Fruit fly (Drosophila melanogaster) whole organism, embryonic: ENCODE results near the gene rno.

ENCODE experiments used
- CG10366 ChIP-seq: fragments of 200-800 bp; sonication (Bioruptor generic); IDR thresholded peaks from 2 replicates; pipeline ENCODE4 v1.3.6; 2022; ENCODE audit warnings: missing biosample characterization, missing genetic modification characterization
- CG10565 ChIP-seq: fragments of 200-800 bp; sonication (Bioruptor generic); optimal IDR thresholded peaks from 3 replicates; lab custom pipeline; 2016; ENCODE audit warnings: missing biosample characterization, mild to moderate bottlenecking, missing genetic modification characterization
- CG12391 ChIP-seq: fragments of 200-800 bp; sonication (Bioruptor generic); optimal IDR thresholded peaks from 3 replicates; lab custom pipeline; 2018; ENCODE audit warnings: missing biosample characterization, mild to moderate bottlenecking, missing genetic modification characterization, moderate library complexity
- CG1647 ChIP-seq: fragments of 200-800 bp; sonication (Bioruptor generic); optimal IDR thresholded peaks from 3 replicates; lab custom pipeline; 2016; ENCODE audit warnings: missing biosample characterization, missing genetic modification characterization
- CG17361 ChIP-seq: fragments of 200-800 bp; sonication (Bioruptor generic); IDR thresholded peaks from 3 replicates; pipeline ENCODE4 v1.3.6; 2022; ENCODE audit warnings: missing biosample characterization, missing genetic modification characterization
- CG17385 ChIP-seq: fragments of 200-800 bp; sonication (Bioruptor generic); optimal IDR thresholded peaks from 3 replicates; lab custom pipeline; 2018; ENCODE audit warnings: missing biosample characterization, mild to moderate bottlenecking, missing genetic modification characterization
- CG18619 ChIP-seq: fragments of 200-800 bp; sonication (Bioruptor generic); optimal IDR thresholded peaks from 3 replicates; lab custom pipeline; 2017; ENCODE audit warnings: missing biosample characterization, mild to moderate bottlenecking, missing genetic modification characterization
- CG30403 ChIP-seq: fragments of 200-800 bp; sonication (Bioruptor generic); optimal IDR thresholded peaks from 3 replicates; lab custom pipeline; 2016; ENCODE audit warnings: missing biosample characterization, missing genetic modification characterization
- CG42726 ChIP-seq: fragments of 200-800 bp; sonication (Bioruptor generic); IDR thresholded peaks from 2 replicates; pipeline ENCODE4 v1.3.6; 2022; ENCODE audit warnings: missing biosample characterization, missing genetic modification characterization; ENCODE audit not compliant: partially characterized antibody
- CG4328 ChIP-seq: fragments of 200-800 bp; sonication (Bioruptor generic); optimal IDR thresholded peaks from 3 replicates; lab custom pipeline; 2017; ENCODE audit warnings: missing biosample characterization, missing genetic modification reagents, missing genetic modification characterization
- CG4424 ChIP-seq: fragments of 200-800 bp; sonication (Bioruptor generic); optimal IDR thresholded peaks from 3 replicates; lab custom pipeline; 2016; ENCODE audit warnings: missing biosample characterization, missing genetic modification characterization
- CG8089 ChIP-seq: fragments of 200-800 bp; sonication (Bioruptor generic); optimal IDR thresholded peaks from 3 replicates; lab custom pipeline; 2016; ENCODE audit warnings: missing biosample characterization, missing genetic modification characterization
- CG8924 ChIP-seq: fragments of 200-800 bp; optimal IDR thresholded peaks from 3 replicates; lab custom pipeline; 2019; ENCODE audit warnings: missing biosample characterization, mild to moderate bottlenecking, missing genetic modification characterization, moderate library complexity
- Dad ChIP-seq: fragments of 200-800 bp; sonication (Bioruptor generic); optimal IDR thresholded peaks from 3 replicates; lab custom pipeline; 2016; ENCODE audit warnings: missing biosample characterization, missing genetic modification characterization
- E2f1 ChIP-seq: fragments of 200-800 bp; sonication (Bioruptor generic); IDR thresholded peaks from 2 replicates; pipeline ENCODE4 v1.3.6; 2022; ENCODE audit warnings: missing biosample characterization, missing genetic modification characterization
- Eip74EF ChIP-seq, 2 experiments: fragments of 200-800 bp in 1 of 2; fragments of >200 bp in 1 of 2; sonication (Bioruptor generic) in 1 of 2; optimal IDR thresholded peaks; 2 replicates each; lab custom pipeline; 2017 to 2019; ENCODE audit warnings: missing biosample characterization in 2 of 2, missing genetic modification characterization in 2 of 2, mild to moderate bottlenecking in 1 of 2, moderate library complexity in 1 of 2
- Jarid2 ChIP-seq: fragments of 200-800 bp; sonication (Bioruptor generic); optimal IDR thresholded peaks from 3 replicates; lab custom pipeline; 2017; ENCODE audit warnings: mild to moderate bottlenecking, missing biosample characterization, missing genetic modification reagents, missing genetic modification characterization
- Mrtf ChIP-seq: fragments of 200-800 bp; sonication (Bioruptor generic); IDR thresholded peaks from 3 replicates; pipeline ENCODE4 v1.3.6; 2022; ENCODE audit warnings: missing biosample characterization, missing genetic modification characterization
- Poxn ChIP-seq: fragments of 200-800 bp; sonication (Bioruptor generic); IDR thresholded peaks from 2 replicates; pipeline ENCODE4 v1.3.6; 2022; ENCODE audit warnings: missing biosample characterization, missing genetic modification characterization
- Sin3A ChIP-seq: fragments of >200 bp; optimal IDR thresholded peaks from 2 replicates; lab custom pipeline; 2018
- Six4 ChIP-seq: fragments of 200-800 bp; sonication (Bioruptor generic); optimal IDR thresholded peaks from 2 replicates; lab custom pipeline; 2016; ENCODE audit warnings: missing biosample characterization, missing genetic modification characterization
- Spps ChIP-seq: fragments of 200-800 bp; sonication (Bioruptor generic); optimal IDR thresholded peaks from 2 replicates; lab custom pipeline; 2018; ENCODE audit warnings: missing biosample characterization, mild to moderate bottlenecking, missing genetic modification characterization
- Sry-δ ChIP-seq: fragments of 200-800 bp; sonication (Bioruptor generic); optimal IDR thresholded peaks from 2 replicates; lab custom pipeline; 2016; ENCODE audit warnings: missing biosample characterization, missing genetic modification characterization
- Vsx1 ChIP-seq: fragments of 200-800 bp; sonication (Bioruptor generic); optimal IDR thresholded peaks from 2 replicates; lab custom pipeline; 2017; ENCODE audit warnings: missing biosample characterization, mild to moderate bottlenecking, missing genetic modification characterization, missing genetic modification reagents
- ap ChIP-seq: fragments of 200-800 bp; sonication (Bioruptor generic); IDR thresholded peaks from 2 replicates; pipeline ENCODE4 v1.3.6; 2022; ENCODE audit warnings: missing biosample characterization, missing genetic modification characterization
- bab2 ChIP-seq: fragments of 200-800 bp; sonication (Bioruptor generic); optimal IDR thresholded peaks from 2 replicates; lab custom pipeline; 2016; ENCODE audit warnings: missing biosample characterization, missing genetic modification characterization
- bowl ChIP-seq: fragments of 200-800 bp; sonication (Bioruptor generic); IDR thresholded peaks from 2 replicates; pipeline ENCODE4 v1.3.6; 2022; ENCODE audit warnings: missing biosample characterization, missing genetic modification characterization
- btn ChIP-seq: fragments of 200-800 bp; sonication (Bioruptor generic); optimal IDR thresholded peaks from 2 replicates; lab custom pipeline; 2016; ENCODE audit warnings: missing biosample characterization, missing genetic modification characterization
- cato ChIP-seq: fragments of 200-800 bp; sonication (Bioruptor generic); optimal IDR thresholded peaks from 2 replicates; lab custom pipeline; 2016; ENCODE audit warnings: missing biosample characterization, missing genetic modification characterization, borderline replicate concordance
- disco-r ChIP-seq: fragments of 200-800 bp; sonication (Bioruptor generic); optimal IDR thresholded peaks from 2 replicates; lab custom pipeline; 2016; ENCODE audit warnings: missing biosample characterization, missing genetic modification characterization
- ewg ChIP-seq: fragments of 200-800 bp; sonication (Bioruptor generic); optimal IDR thresholded peaks from 3 replicates; lab custom pipeline; 2017; ENCODE audit warnings: mild to moderate bottlenecking, missing biosample characterization, missing genetic modification reagents, missing genetic modification characterization
- fd102C ChIP-seq: fragments of 200-800 bp; sonication (Bioruptor generic); optimal IDR thresholded peaks from 2 replicates; lab custom pipeline; 2018; ENCODE audit warnings: missing biosample characterization, mild to moderate bottlenecking, missing genetic modification characterization, moderate library complexity
- gcm ChIP-seq: fragments of 200-800 bp; sonication (Bioruptor generic); optimal IDR thresholded peaks from 2 replicates; lab custom pipeline; 2019; ENCODE audit warnings: missing biosample characterization, mild to moderate bottlenecking, missing genetic modification characterization, moderate library complexity
- grau ChIP-seq: fragments of 200-800 bp; optimal IDR thresholded peaks from 3 replicates; lab custom pipeline; 2019; ENCODE audit warnings: missing biosample characterization, mild to moderate bottlenecking, missing genetic modification characterization, moderate library complexity
- gro ChIP-seq: fragments of 200-800 bp; sonication (Bioruptor generic); optimal IDR thresholded peaks from 2 replicates; lab custom pipeline; 2016; ENCODE audit warnings: missing biosample characterization, missing genetic modification characterization
- gsb-n ChIP-seq: fragments of 200-800 bp; sonication (Bioruptor generic); optimal IDR thresholded peaks from 3 replicates; lab custom pipeline; 2018; ENCODE audit warnings: missing biosample characterization, mild to moderate bottlenecking, missing genetic modification characterization
- hkb ChIP-seq, 2 experiments: fragments of 200-800 bp in 1 of 2; fragments of >200 bp in 1 of 2; sonication (Bioruptor generic) in 1 of 2; IDR thresholded peaks in 1 of 2; optimal IDR thresholded peaks in 1 of 2; 2 replicates each; pipeline versions ENCODE4 v1.3.6 to Lab custom; 2017 to 2022; ENCODE audit warnings: missing biosample characterization in 1 of 2, missing genetic modification characterization in 1 of 2
- ind ChIP-seq: fragments of 200-800 bp; sonication (Bioruptor generic); optimal IDR thresholded peaks from 3 replicates; lab custom pipeline; 2016; ENCODE audit warnings: missing biosample characterization, missing genetic modification characterization
- jing ChIP-seq: fragments of 200-800 bp; sonication (Bioruptor generic); optimal IDR thresholded peaks from 2 replicates; lab custom pipeline; 2018; ENCODE audit warnings: missing biosample characterization, mild to moderate bottlenecking, missing genetic modification characterization
- luna ChIP-seq: fragments of 200-800 bp; sonication (Bioruptor generic); optimal IDR thresholded peaks from 2 replicates; lab custom pipeline; 2016; ENCODE audit warnings: missing biosample characterization, missing genetic modification characterization
- nom ChIP-seq: fragments of 200-800 bp; sonication (Bioruptor generic); optimal IDR thresholded peaks from 2 replicates; lab custom pipeline; 2017; ENCODE audit warnings: missing biosample characterization, missing genetic modification characterization, mild to moderate bottlenecking, moderate library complexity, missing genetic modification reagents
- onecut ChIP-seq: fragments of 200-800 bp; sonication (Bioruptor generic); IDR thresholded peaks from 2 replicates; pipeline ENCODE4 v1.3.6; 2022; ENCODE audit warnings: missing biosample characterization, missing genetic modification characterization
- pros ChIP-seq: fragments of 200-800 bp; sonication (Bioruptor generic); optimal IDR thresholded peaks from 3 replicates; lab custom pipeline; 2019; ENCODE audit warnings: missing biosample characterization, mild to moderate bottlenecking, missing genetic modification characterization, moderate library complexity
- sc ChIP-seq, 3 experiments: fragments of >200 bp in 2 of 3; fragments of 200-800 bp in 1 of 3; sonication (Bioruptor generic) in 1 of 3; optimal IDR thresholded peaks; 2 replicates in 2 of 3; 3 replicates in 1 of 3; lab custom pipeline; 2017; ENCODE audit warnings: mild to moderate bottlenecking in 1 of 3, missing biosample characterization in 1 of 3, missing genetic modification characterization in 1 of 3, missing genetic modification reagents in 1 of 3
- sima ChIP-seq: fragments of 200-800 bp; sonication (Bioruptor generic); optimal IDR thresholded peaks from 2 replicates; lab custom pipeline; 2016; ENCODE audit warnings: missing biosample characterization, missing genetic modification characterization
- sisA ChIP-seq: fragments of 200-800 bp; sonication (Bioruptor generic); IDR thresholded peaks from 2 replicates; pipeline ENCODE4 v1.3.6; 2022; ENCODE audit warnings: missing biosample characterization, missing genetic modification characterization
- trem ChIP-seq: fragments of 200-800 bp; optimal IDR thresholded peaks from 3 replicates; lab custom pipeline; 2019; ENCODE audit warnings: missing biosample characterization, mild to moderate bottlenecking, missing genetic modification characterization, moderate library complexity
- twi ChIP-seq: fragments of 200-800 bp; optimal IDR thresholded peaks from 2 replicates; lab custom pipeline; 2019; ENCODE audit warnings: missing biosample characterization, mild to moderate bottlenecking, missing genetic modification characterization, moderate library complexity
- vvl ChIP-seq: fragments of 200-800 bp; sonication (Bioruptor generic); IDR thresholded peaks from 2 replicates; pipeline ENCODE4 v1.3.6; 2022; ENCODE audit warnings: missing biosample characterization, missing genetic modification characterization
- zf30C ChIP-seq: fragments of 200-800 bp; sonication (Bioruptor generic); optimal IDR thresholded peaks from 3 replicates; lab custom pipeline; 2018; ENCODE audit warnings: missing biosample characterization, mild to moderate bottlenecking, missing genetic modification characterization

rno gene

DNA sequence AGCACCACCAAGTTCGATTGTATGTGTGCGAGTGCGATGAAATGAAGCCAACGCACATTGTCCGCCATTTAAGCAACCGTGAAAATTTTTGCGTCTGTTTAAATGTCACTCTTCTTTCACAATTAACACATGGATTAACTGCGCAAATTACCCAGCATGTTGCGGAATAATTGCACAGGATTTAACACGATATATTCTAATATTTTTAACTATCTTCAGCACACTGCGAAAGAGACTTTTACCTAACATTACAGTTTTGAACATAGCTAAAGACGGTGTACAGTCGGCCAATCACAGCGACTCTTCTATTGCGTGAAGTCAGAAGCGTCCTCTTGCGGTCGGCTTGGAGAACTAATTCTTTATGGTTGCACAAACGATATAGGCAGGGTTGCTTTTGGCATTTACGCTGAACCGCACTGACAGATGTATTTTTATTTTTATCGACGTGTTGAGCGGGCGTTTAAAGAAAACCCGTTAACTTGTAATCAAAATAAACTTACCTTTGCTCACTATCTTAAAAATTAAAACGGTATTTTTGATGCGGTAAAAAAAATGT, 47.2 kb upstream of the rno start (continued):
- TF ChIP-seq disco-r (no peak), Spps (tag; lab: Kevin White, UChicago) (no peak), CG17385 (GFP tag; lab: Kevin White, UChicago) (no peak), Poxn (no peak), zf30C (GFP tag; lab: Kevin White, UChicago) (no peak), CG8089 (peak; percentile 1), Sry-δ (GFP tag; lab: Kevin White, UChicago) (peak; percentile 77), CG30403 (GFP tag; lab: Kevin White, UChicago) (peak; percentile 46), Eip74EF (GFP tag; optimal IDR thresholded peaks at IDR 0.05; lab: Kevin White, UChicago) (no peak), jing (GFP tag; lab: Kevin White, UChicago) (no peak), Sin3A (peak; percentile 9), gcm (no peak), CG1647 (GFP tag; lab: Kevin White, UChicago) (no peak), grau (tag; lab: Kevin White, UChicago) (no peak), Vsx1 (GFP tag; lab: Kevin White, UChicago) (no peak), sima (GFP tag; lab: Kevin White, UChicago) (no peak), hkb (optimal IDR thresholded peaks at IDR 0.05; lab: Kevin White, UChicago) (no peak), hkb (GFP tag; IDR thresholded peaks at IDR 0.05; lab: Robert Waterston, UW) (peak; percentile 13; the same call in 1 of the 2 replicates), ind (GFP tag; lab: Kevin White, UChicago) (no peak), CG10366 (GFP tag; lab: Robert Waterston, UW) (no peak), pros (GFP tag; lab: Kevin White, UChicago) (no peak), onecut (no peak; the same call in none of the 2 replicates), ap (GFP tag; lab: Robert Waterston, UW) (no peak), CG8924 (tag; lab: Kevin White, UChicago) (no peak), E2f1 (peak; percentile 47; the same call in 1 of the 2 replicates), Jarid2 (GFP tag; lab: Kevin White, UChicago) (no peak), btn (GFP tag; lab: Kevin White, UChicago) (no peak), CG12391 (no peak), CG4424 (GFP tag; lab: Kevin White, UChicago) (no peak), twi (tag; lab: Kevin White, UChicago) (peak; percentile 44), CG17361 (GFP tag; lab: Robert Waterston, UW) (no peak; the same call in 2 of the 3 replicates), CG10565 (GFP tag; lab: Kevin White, UChicago) (no peak), luna (GFP tag; lab: Kevin White, UChicago) (no peak), gro (peak; percentile 70), Mrtf (peak; percentile 56; the same call in 2 of the 3 replicates), vvl (GFP tag; lab: Robert Waterston, UW) (no peak), CG18619 (GFP tag; lab: Kevin White, UChicago) (no peak), CG4328 (GFP tag; lab: Kevin White, UChicago) (no peak), sisA (GFP tag; lab: Robert Waterston, UW) (no peak), nom (GFP tag; lab: Kevin White, UChicago) (peak; percentile 26), sc (optimal IDR thresholded peaks at IDR 0.05; lab: Kevin White, UChicago) (no peak), sc (GFP tag; optimal IDR thresholded peaks at IDR 0.05; lab: Kevin White, UChicago) (peak; percentile 25), CG42726 (peak; percentile 81), ewg (GFP tag; lab: Kevin White, UChicago) (no peak), Dad (GFP tag; lab: Kevin White, UChicago) (peak; percentile 66), gsb-n (no peak), bowl (GFP tag; lab: Robert Waterston, UW) (no peak), fd102C (GFP tag; lab: Kevin White, UChicago) (no peak), bab2 (GFP tag; lab: Kevin White, UChicago) (no peak), Six4 (GFP tag; lab: Kevin White, UChicago) (no peak), cato (GFP tag; lab: Kevin White, UChicago) (no peak), trem (tag; lab: Kevin White, UChicago) (peak; percentile 83)
